Fruit fly (Drosophila melanogaster) whole organism, prepupa: ENCODE measurements around the gene CG10943.

Experiments
- CG11294 ChIP-seq: fragments of 200-800 bp; sonication (Bioruptor generic); IDR thresholded peaks from 2 replicates; pipeline ENCODE4 v1.3.6; 2022; ENCODE audit warnings: missing biosample characterization, missing genetic modification characterization
- CG11902 ChIP-seq: fragments of 200-800 bp; sonication (Bioruptor generic); optimal IDR thresholded peaks from 3 replicates; lab custom pipeline; 2016; ENCODE audit warnings: missing biosample characterization, missing genetic modification characterization
- CG15336 ChIP-seq: fragments of 200-800 bp; sonication (Bioruptor generic); IDR thresholded peaks from 2 replicates; pipeline ENCODE4 v1.3.6; 2022; ENCODE audit warnings: missing biosample characterization, missing genetic modification characterization
- CG3032 ChIP-seq: fragments of 200-800 bp; optimal IDR thresholded peaks from 2 replicates; lab custom pipeline; 2019; ENCODE audit warnings: missing biosample characterization, mild to moderate bottlenecking, missing genetic modification characterization, moderate library complexity
- CG31627 ChIP-seq: fragments of 200-800 bp; sonication (Bioruptor generic); optimal IDR thresholded peaks from 3 replicates; lab custom pipeline; 2016; ENCODE audit warnings: missing biosample characterization, missing genetic modification characterization
- CG32006 ChIP-seq: fragments of 200-800 bp; sonication (Bioruptor generic); optimal IDR thresholded peaks from 3 replicates; lab custom pipeline; 2017; ENCODE audit warnings: missing biosample characterization, mild to moderate bottlenecking, missing genetic modification characterization
- CG34406 ChIP-seq: fragments of 200-800 bp; sonication (Bioruptor generic); optimal IDR thresholded peaks from 3 replicates; lab custom pipeline; 2016; ENCODE audit warnings: missing biosample characterization, missing genetic modification characterization
- CG6276 ChIP-seq: fragments of 200-800 bp; sonication (Bioruptor generic); optimal IDR thresholded peaks from 2 replicates; lab custom pipeline; 2017; ENCODE audit warnings: missing biosample characterization, mild to moderate bottlenecking, missing genetic modification characterization
- CG6792 ChIP-seq: fragments of 200-800 bp; sonication (Bioruptor generic); optimal IDR thresholded peaks from 3 replicates; lab custom pipeline; 2016; ENCODE audit warnings: missing biosample characterization, missing genetic modification characterization
- CG6808 ChIP-seq: fragments of 200-800 bp; sonication (Bioruptor generic); optimal IDR thresholded peaks from 3 replicates; lab custom pipeline; 2017; ENCODE audit warnings: missing biosample characterization, missing genetic modification characterization, mild to moderate bottlenecking, moderate library complexity, missing genetic modification reagents
- CG7368 ChIP-seq: fragments of 200-800 bp; sonication (Bioruptor generic); optimal IDR thresholded peaks from 3 replicates; lab custom pipeline; 2016; ENCODE audit warnings: missing biosample characterization, missing genetic modification characterization
- CG8119 ChIP-seq: fragments of 200-800 bp; sonication (Bioruptor generic); IDR thresholded peaks from 3 replicates; pipeline ENCODE4 v1.3.6; 2022; ENCODE audit warnings: missing biosample characterization, missing genetic modification characterization
- Eip75B ChIP-seq: fragments of 200-800 bp; sonication (Bioruptor generic); optimal IDR thresholded peaks from 3 replicates; lab custom pipeline; 2016; ENCODE audit warnings: missing biosample characterization, missing genetic modification characterization
- Eip78C ChIP-seq: fragments of 200-800 bp; sonication (Bioruptor generic); peaks from one replicate; lab custom pipeline; 2016; ENCODE audit warnings: missing biosample characterization, missing genetic modification characterization
- Eip93F ChIP-seq: fragments of 200-800 bp; sonication (Bioruptor generic); optimal IDR thresholded peaks from 2 replicates; lab custom pipeline; 2016; ENCODE audit warnings: missing biosample characterization, mild to moderate bottlenecking, missing genetic modification characterization
- Ets21C ChIP-seq: fragments of 200-800 bp; sonication (Bioruptor generic); optimal IDR thresholded peaks from 3 replicates; lab custom pipeline; 2016; ENCODE audit warnings: missing biosample characterization, missing genetic modification characterization
- Gug ChIP-seq: fragments of 200-800 bp; sonication (Bioruptor generic); IDR thresholded peaks from 2 replicates; pipeline ENCODE4 v1.3.6; 2022; ENCODE audit warnings: missing biosample characterization, missing genetic modification characterization
- Sox14 ChIP-seq: fragments of 200-800 bp; sonication (Bioruptor generic); optimal IDR thresholded peaks from 3 replicates; lab custom pipeline; 2016; ENCODE audit warnings: missing biosample characterization, missing genetic modification characterization
- Sox15 ChIP-seq: fragments of 200-800 bp; sonication (Bioruptor generic); optimal IDR thresholded peaks from 3 replicates; lab custom pipeline; 2016; ENCODE audit warnings: missing biosample characterization, missing genetic modification characterization
- achi ChIP-seq: fragments of 200-800 bp; sonication (Bioruptor generic); optimal IDR thresholded peaks from 3 replicates; lab custom pipeline; 2016; ENCODE audit warnings: missing biosample characterization, missing genetic modification characterization
- acj6 ChIP-seq: fragments of 200-800 bp; sonication (Bioruptor generic); optimal IDR thresholded peaks from 3 replicates; lab custom pipeline; 2016; ENCODE audit warnings: missing biosample characterization, missing genetic modification characterization
- cyc ChIP-seq: fragments of 200-800 bp; sonication (Bioruptor generic); optimal IDR thresholded peaks from 3 replicates; lab custom pipeline; 2016; ENCODE audit warnings: missing biosample characterization, missing genetic modification characterization
- dsx ChIP-seq: fragments of 200-800 bp; optimal IDR thresholded peaks from 3 replicates; lab custom pipeline; 2019; ENCODE audit warnings: missing biosample characterization, mild to moderate bottlenecking, missing genetic modification characterization, moderate library complexity; ENCODE audit not compliant: poor library complexity, severe bottlenecking
- esn ChIP-seq: fragments of 200-800 bp; sonication (Bioruptor generic); optimal IDR thresholded peaks from 2 replicates; lab custom pipeline; 2016; ENCODE audit warnings: missing biosample characterization, mild to moderate bottlenecking, missing genetic modification characterization, moderate library complexity
- fd85E ChIP-seq: fragments of 200-800 bp; sonication (Bioruptor generic); optimal IDR thresholded peaks from 3 replicates; lab custom pipeline; 2016; ENCODE audit warnings: missing biosample characterization, missing genetic modification characterization
- fkh ChIP-seq: fragments of 200-800 bp; sonication (Bioruptor generic); optimal IDR thresholded peaks from 3 replicates; lab custom pipeline; 2017; ENCODE audit warnings: missing biosample characterization, mild to moderate bottlenecking, missing genetic modification characterization, moderate library complexity
- lz ChIP-seq: fragments of 200-800 bp; sonication (Bioruptor generic); optimal IDR thresholded peaks from 3 replicates; lab custom pipeline; 2016; ENCODE audit warnings: missing biosample characterization, missing genetic modification characterization
- pdm3 ChIP-seq: fragments of 200-800 bp; sonication (Bioruptor generic); optimal IDR thresholded peaks from 3 replicates; lab custom pipeline; 2016; ENCODE audit warnings: missing biosample characterization, missing genetic modification characterization
- salr ChIP-seq, 2 experiments: fragments of 200-800 bp; sonication (Bioruptor generic); optimal IDR thresholded peaks; 3 replicates each; lab custom pipeline; 2016 to 2018; ENCODE audit warnings: missing biosample characterization in 2 of 2, missing genetic modification characterization in 2 of 2, mild to moderate bottlenecking in 1 of 2
- ss ChIP-seq, 2 experiments: fragments of 200-800 bp; sonication (Bioruptor generic); optimal IDR thresholded peaks; 2 replicates in 1 of 2; 3 replicates in 1 of 2; lab custom pipeline; 2017 to 2018; ENCODE audit warnings: mild to moderate bottlenecking in 2 of 2, missing biosample characterization in 2 of 2, missing genetic modification characterization in 2 of 2, moderate library complexity in 1 of 2
- svp ChIP-seq: fragments of 200-800 bp; sonication (Bioruptor generic); peaks from one replicate; lab custom pipeline; 2016; ENCODE audit warnings: missing biosample characterization, missing genetic modification characterization
- vri ChIP-seq: fragments of 200-800 bp; sonication (Bioruptor generic); optimal IDR thresholded peaks from 3 replicates; lab custom pipeline; 2016; ENCODE audit warnings: missing biosample characterization, mild to moderate bottlenecking, missing genetic modification characterization

Gene CG10943

DNA sequence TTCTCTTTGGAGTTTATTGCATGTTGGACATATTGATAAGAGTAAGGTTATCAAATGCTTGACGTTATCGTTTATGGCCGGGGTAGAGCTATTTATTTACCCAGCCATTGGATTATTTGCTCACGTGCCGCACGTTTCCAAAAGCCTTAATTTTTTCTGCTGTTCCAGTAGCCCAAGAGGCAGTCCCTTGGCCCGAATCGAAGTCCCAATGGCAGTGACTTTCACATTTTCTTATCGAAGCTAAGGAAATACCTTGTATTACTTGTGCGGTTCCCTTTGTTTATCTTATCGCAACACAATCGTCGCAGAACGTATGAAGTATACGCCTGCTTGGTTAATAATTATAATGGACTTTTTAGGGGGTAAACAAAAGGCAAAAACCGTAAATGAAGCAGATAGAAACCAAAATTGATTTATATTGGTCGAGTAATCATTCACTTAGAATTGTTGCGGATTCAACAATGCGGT, 26.7 kb upstream of the CG10943 start, which contains the start of gene CG43894:
TSS of gene CG43894 (plus strand) at position 418 of the 468 bp plus-strand sequence.
- TF ChIP-seq esn (GFP tag; lab: Kevin White, UChicago): no peak
- peak; percentile 89 for TF ChIP-seq vri
- TF ChIP-seq svp: peak; percentile 33
- peak; percentile 91 for TF ChIP-seq Eip93F (GFP tag; lab: Kevin White, UChicago)
- TF ChIP-seq fkh (GFP tag; lab: Kevin White, UChicago): peak; percentile 75
- no peak for TF ChIP-seq CG8119 (GFP tag; lab: Robert Waterston, UW)
- TF ChIP-seq, all 60 proteins: peak for 4

DNA sequence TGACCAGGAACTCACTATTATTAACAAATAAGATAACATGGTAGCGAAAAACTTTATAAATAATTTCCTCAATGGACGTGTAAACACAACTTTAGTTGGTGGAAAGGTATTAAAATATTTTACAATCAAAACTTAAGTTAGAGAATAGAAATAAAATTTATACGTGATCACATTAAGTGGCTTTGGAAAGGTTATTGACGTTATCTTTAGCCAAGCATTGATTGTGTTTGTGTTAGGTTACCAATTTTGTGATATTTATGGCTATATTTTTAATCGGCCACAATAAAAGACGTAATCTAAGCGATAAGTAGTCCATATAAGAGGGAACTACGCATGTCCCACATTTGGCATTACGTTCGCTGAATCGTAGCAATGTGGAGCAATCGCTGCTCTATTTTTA, 22.0 kb upstream of the CG10943 start, which contains the start of gene CG14120:
TSS of gene CG14120 (plus strand) at position 360 of the 400 bp plus-strand sequence.
- TF ChIP-seq vri (peak; percentile 81), Eip75B (no peak)

DNA sequence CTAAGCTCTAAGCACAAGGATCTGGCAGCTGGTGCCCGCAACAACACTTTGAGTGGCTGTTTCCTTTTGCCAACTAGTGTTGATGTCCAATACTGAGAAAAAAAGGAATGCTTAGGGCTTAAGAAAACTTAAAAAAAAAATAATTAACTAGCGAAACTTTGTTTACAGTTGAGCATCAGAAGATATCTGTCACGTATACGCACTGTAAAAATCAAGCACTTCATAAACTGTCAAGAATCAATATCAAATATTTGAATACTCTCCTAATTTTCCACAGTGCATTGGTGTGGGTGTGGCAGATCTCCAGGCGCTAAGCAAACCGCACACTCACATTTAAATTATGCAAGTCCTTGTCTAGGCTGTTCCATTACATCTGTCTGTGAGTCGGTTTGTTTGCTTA, 11.5 kb upstream of the CG10943 start:
- TF ChIP-seq fd85E (GFP tag; lab: Kevin White, UChicago) (no peak), esn (GFP tag; lab: Kevin White, UChicago) (no peak), CG3032 (tag; lab: Kevin White, UChicago) (no peak), dsx (GFP tag; lab: Kevin White, UChicago) (no peak), CG8119 (GFP tag; lab: Robert Waterston, UW) (no peak), CG6808 (GFP tag; lab: Kevin White, UChicago) (no peak), Sox14 (GFP tag; lab: Kevin White, UChicago) (no peak), salr (GFP tag; optimal IDR thresholded peaks at IDR 0.05; lab: Kevin White, UChicago) (no peak), Sox15 (GFP tag; lab: Kevin White, UChicago) (no peak), svp (no peak), pdm3 (no peak), Eip75B (no peak), CG32006 (GFP tag; lab: Kevin White, UChicago) (no peak), vri (no peak)

DNA sequence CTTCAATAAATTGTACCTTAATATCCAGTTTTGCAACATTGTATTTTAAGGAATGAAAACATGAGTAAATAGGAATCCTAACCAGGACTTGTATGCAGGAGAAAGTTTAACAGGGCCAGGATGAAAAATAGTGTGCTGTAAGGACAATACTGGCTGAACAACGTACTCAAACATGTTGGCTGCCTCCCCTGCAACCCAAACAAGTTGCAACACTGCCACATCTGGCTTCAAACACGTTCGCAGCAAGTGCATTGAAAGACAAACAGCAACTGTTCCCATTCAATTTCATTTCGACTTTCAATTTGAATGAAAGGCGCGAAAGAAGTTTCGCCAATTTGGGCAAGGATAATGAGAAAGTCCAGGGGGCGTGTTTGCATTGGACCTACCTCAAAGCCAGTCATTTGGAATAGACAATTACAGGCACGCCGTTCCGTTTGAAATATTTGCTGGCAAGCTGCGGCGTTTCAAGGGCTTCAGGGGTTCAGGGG, 5.3 kb upstream of the CG10943 start:
- TF ChIP-seq Ets21C (GFP tag; lab: Kevin White, UChicago) (no peak), lz (GFP tag; lab: Kevin White, UChicago) (no peak), CG11294 (GFP tag; lab: Robert Waterston, UW) (no peak), Sox15 (GFP tag; lab: Kevin White, UChicago) (no peak), CG31627 (GFP tag; lab: Kevin White, UChicago) (no peak), fkh (GFP tag; lab: Kevin White, UChicago) (no peak), CG8119 (GFP tag; lab: Robert Waterston, UW) (no peak)

DNA sequence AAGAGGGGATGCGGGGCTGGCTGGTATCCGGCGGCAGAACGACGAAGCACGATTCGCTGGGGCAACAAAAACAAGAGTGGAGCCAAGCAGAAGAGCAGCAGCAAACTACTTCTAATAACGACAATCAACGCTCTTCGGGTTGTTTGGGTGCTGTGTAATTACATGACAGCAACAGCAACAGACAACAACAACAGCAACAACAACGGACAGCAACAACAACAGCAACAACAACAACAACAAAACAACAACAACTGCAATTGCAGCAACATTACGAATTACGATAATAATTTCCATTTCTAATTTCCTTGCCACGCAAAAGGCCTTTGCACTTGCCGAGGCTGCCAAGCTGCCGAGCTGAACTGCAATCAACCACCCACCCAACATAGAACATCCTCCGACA, 1.8 kb upstream of the CG10943 start:
- TF ChIP-seq pdm3 (no peak), achi (GFP tag; lab: Kevin White, UChicago) (no peak), Sox14 (GFP tag; lab: Kevin White, UChicago) (no peak), cyc (GFP tag; lab: Kevin White, UChicago) (no peak), Gug (GFP tag; lab: Robert Waterston, UW) (no peak)
- TF ChIP-seq, all 60 proteins: peak for 0

DNA sequence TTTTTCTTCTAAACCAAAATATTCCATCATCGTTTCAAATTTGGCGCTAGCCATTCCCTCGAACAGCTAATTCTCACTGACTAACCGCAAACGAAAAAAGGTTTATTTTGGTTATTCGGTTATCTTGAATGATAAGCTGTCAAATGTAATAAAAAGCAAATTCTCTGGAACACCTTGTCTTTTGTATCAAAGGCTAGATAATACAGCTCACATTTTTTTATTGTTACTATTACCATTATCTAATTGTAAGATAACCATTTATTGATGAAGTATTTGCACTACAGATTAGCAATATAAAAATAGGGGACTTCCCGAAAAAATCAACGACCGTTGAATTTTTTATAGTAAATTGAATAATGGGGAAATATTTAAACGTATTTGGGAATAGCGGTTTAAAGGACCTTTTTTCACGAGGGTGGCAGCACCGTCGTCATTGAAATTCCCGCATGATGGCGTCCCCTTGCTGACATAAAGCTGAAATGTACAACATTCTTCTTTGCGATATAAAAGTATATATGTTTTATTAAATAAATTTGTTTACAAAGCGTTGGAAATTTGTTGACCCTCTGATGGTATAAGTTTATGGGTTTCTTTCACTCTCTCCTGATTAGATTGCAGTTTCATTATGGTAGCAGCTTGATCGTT, 1.3 kb downstream of the CG10943 start, which contains the start of gene CG32107:
TSS of gene CG32107 (minus strand) at position 51 of the 645 bp plus-strand sequence.
- TF ChIP-seq achi (GFP tag; lab: Kevin White, UChicago): no peak
- TF ChIP-seq CG11902 (GFP tag; lab: Kevin White, UChicago): no peak
- no peak for TF ChIP-seq CG7368
- no peak for TF ChIP-seq Eip93F (GFP tag; lab: Kevin White, UChicago)
- no peak for TF ChIP-seq CG6792
- peak; percentile 52 for TF ChIP-seq vri
- TF ChIP-seq CG15336: no peak
- TF ChIP-seq CG34406 (GFP tag; lab: Kevin White, UChicago): no peak
- no peak for TF ChIP-seq acj6 (GFP tag; lab: Kevin White, UChicago)
- TF ChIP-seq CG11294 (GFP tag; lab: Robert Waterston, UW): no peak
- no peak for TF ChIP-seq CG6276 (GFP tag; lab: Kevin White, UChicago)
- peak; percentile 57 for TF ChIP-seq Eip78C
- no peak for TF ChIP-seq dsx (GFP tag; lab: Kevin White, UChicago)
- TF ChIP-seq ss (GFP tag; optimal IDR thresholded peaks at IDR 0.05; lab: Kevin White, UChicago): no peak
- TF ChIP-seq, all 60 proteins: peak for 2
